Worm (Caenorhabditis elegans): Measurements from ENCODE around the gene best-23.

The best-23 gene

ce11 chrII:7907539-7907997, at the start of gene best-23:
best-23 (minus strand) TSS chrII:7907589.
- TF ChIP-seq ets-7 (tag; optimal IDR thresholded peaks at IDR 0.05) = no peak
- TF ChIP-seq B0310.2 (tag; optimal IDR thresholded peaks at IDR 0.05) = no peak
- TF ChIP-seq pes-1 (GFP tag; IDR thresholded peaks at IDR 0.05) = no peak
- TF ChIP-seq scrt-1 (GFP tag; IDR thresholded peaks at IDR 0.05) = no peak
- TF ChIP-seq tbx-11 (GFP tag; IDR thresholded peaks at IDR 0.05) = no peak
- no peak for TF ChIP-seq tra-4 (tag; optimal IDR thresholded peaks at IDR 0.05)
- TF ChIP-seq F13C5.2 (tag; optimal IDR thresholded peaks at IDR 0.05) = no peak
- no peak for TF ChIP-seq aly-1 (tag; optimal IDR thresholded peaks at IDR 0.05)
- TF ChIP-seq tbx-37 (GFP tag; conservative IDR thresholded peaks at IDR 0.05) = no peak
- no peak for TF ChIP-seq ceh-13 (GFP tag; optimal IDR thresholded peaks at IDR 0.05)
- TF ChIP-seq ama-1 (optimal IDR thresholded peaks at IDR 0.05) = no peak
- TF ChIP-seq hmbx-1 (tag; optimal IDR thresholded peaks at IDR 0.05) = no peak
- TF ChIP-seq sea-1 (GFP tag; conservative IDR thresholded peaks at IDR 0.05) = no peak
- TF ChIP-seq flt-1 (GFP tag; IDR thresholded peaks at IDR 0.05) = no peak
- TF ChIP-seq hmg-4 (GFP tag; optimal IDR thresholded peaks at IDR 0.05) = no peak

ce11 chrII:7955548-7955947, 48.2 kb upstream of the best-23 start:
- TF ChIP-seq F13C5.2 (tag; optimal IDR thresholded peaks at IDR 0.05) (no peak), hnd-1 (tag; optimal IDR thresholded peaks at IDR 0.05) (no peak), hmg-4 (GFP tag; optimal IDR thresholded peaks at IDR 0.05) (no peak), ama-1 (optimal IDR thresholded peaks at IDR 0.05) (no peak), scrt-1 (GFP tag; IDR thresholded peaks at IDR 0.05) (no peak), aly-1 (tag; optimal IDR thresholded peaks at IDR 0.05) (no peak), ceh-36 (tag; optimal IDR thresholded peaks at IDR 0.05) (no peak), hmbx-1 (tag; optimal IDR thresholded peaks at IDR 0.05) (no peak), sea-1 (GFP tag; conservative IDR thresholded peaks at IDR 0.05) (no peak)

ce11 chrII:7948278-7948677, 40.9 kb upstream of the best-23 start:
- TF ChIP-seq F13C5.2 (tag; optimal IDR thresholded peaks at IDR 0.05) (no peak), B0310.2 (tag; optimal IDR thresholded peaks at IDR 0.05) (no peak), flt-1 (GFP tag; IDR thresholded peaks at IDR 0.05) (no peak)

ce11 chrII:7946830-7947425, 39.5 kb upstream of the best-23 start, which contains the start of gene ZK669.5:
ZK669.5 (minus strand) TSS chrII:7946880.
- no peak for TF ChIP-seq scrt-1 (GFP tag; IDR thresholded peaks at IDR 0.05)
- no peak for TF ChIP-seq flt-1 (GFP tag; IDR thresholded peaks at IDR 0.05)
- TF ChIP-seq F13C5.2 (tag; optimal IDR thresholded peaks at IDR 0.05) = no peak
- no peak for TF ChIP-seq hnd-1 (tag; optimal IDR thresholded peaks at IDR 0.05)
- no peak for TF ChIP-seq ets-7 (tag; optimal IDR thresholded peaks at IDR 0.05)
- TF ChIP-seq ama-1 (optimal IDR thresholded peaks at IDR 0.05) = no peak
- no peak for TF ChIP-seq hmbx-1 (tag; optimal IDR thresholded peaks at IDR 0.05)
- no peak for TF ChIP-seq hmg-4 (GFP tag; optimal IDR thresholded peaks at IDR 0.05)
- TF ChIP-seq ceh-36 (tag; optimal IDR thresholded peaks at IDR 0.05) = no peak
- TF ChIP-seq tbx-37 (GFP tag; conservative IDR thresholded peaks at IDR 0.05) = no peak
- TF ChIP-seq sea-1 (GFP tag; conservative IDR thresholded peaks at IDR 0.05) = no peak
- no peak for TF ChIP-seq tra-4 (tag; optimal IDR thresholded peaks at IDR 0.05)
- no peak for TF ChIP-seq B0310.2 (tag; optimal IDR thresholded peaks at IDR 0.05)
- no peak for TF ChIP-seq ceh-13 (GFP tag; optimal IDR thresholded peaks at IDR 0.05)
- no peak for TF ChIP-seq pes-1 (GFP tag; IDR thresholded peaks at IDR 0.05)
- no peak for TF ChIP-seq aly-1 (tag; optimal IDR thresholded peaks at IDR 0.05)
- no peak for TF ChIP-seq tbx-11 (GFP tag; IDR thresholded peaks at IDR 0.05)

ce11 chrII:7945168-7945567, 37.8 kb upstream of the best-23 start, which contains the start of gene dbt-1:
dbt-1 (minus strand) TSS chrII:7945206.
- TF ChIP-seq F13C5.2 (tag; optimal IDR thresholded peaks at IDR 0.05) (peak; percentile 3), flt-1 (GFP tag; IDR thresholded peaks at IDR 0.05) (no peak)

- TF ChIP-seq tbx-11 (GFP tag; IDR thresholded peaks at IDR 0.05) = no peak
- no peak for TF ChIP-seq scrt-1 (GFP tag; IDR thresholded peaks at IDR 0.05)
- no peak for TF ChIP-seq flt-1 (GFP tag; IDR thresholded peaks at IDR 0.05)
- TF ChIP-seq hmbx-1 (tag; optimal IDR thresholded peaks at IDR 0.05) = no peak
- TF ChIP-seq sea-1 (GFP tag; conservative IDR thresholded peaks at IDR 0.05) = no peak
- no peak for TF ChIP-seq B0310.2 (tag; optimal IDR thresholded peaks at IDR 0.05)
- no peak for TF ChIP-seq aly-1 (tag; optimal IDR thresholded peaks at IDR 0.05)
- TF ChIP-seq tra-4 (tag; optimal IDR thresholded peaks at IDR 0.05) = no peak
Observed at ce11 chrII:7944333-7944744, 37.0 kb upstream of the best-23 start.

- TF ChIP-seq ceh-13 (GFP tag; optimal IDR thresholded peaks at IDR 0.05) = no peak
- no peak for TF ChIP-seq sea-1 (GFP tag; conservative IDR thresholded peaks at IDR 0.05)
- TF ChIP-seq aly-1 (tag; optimal IDR thresholded peaks at IDR 0.05) = no peak
- TF ChIP-seq scrt-1 (GFP tag; IDR thresholded peaks at IDR 0.05) = no peak
- no peak for TF ChIP-seq tra-4 (tag; optimal IDR thresholded peaks at IDR 0.05)
- TF ChIP-seq ama-1 (optimal IDR thresholded peaks at IDR 0.05) = no peak
- TF ChIP-seq ets-7 (tag; optimal IDR thresholded peaks at IDR 0.05) = no peak
- no peak for TF ChIP-seq F13C5.2 (tag; optimal IDR thresholded peaks at IDR 0.05)
- TF ChIP-seq tbx-37 (GFP tag; conservative IDR thresholded peaks at IDR 0.05) = no peak
- TF ChIP-seq pes-1 (GFP tag; IDR thresholded peaks at IDR 0.05) = no peak
- no peak for TF ChIP-seq B0310.2 (tag; optimal IDR thresholded peaks at IDR 0.05)
- no peak for TF ChIP-seq ceh-36 (tag; optimal IDR thresholded peaks at IDR 0.05)
- no peak for TF ChIP-seq hmg-4 (GFP tag; optimal IDR thresholded peaks at IDR 0.05)
- TF ChIP-seq tbx-11 (GFP tag; IDR thresholded peaks at IDR 0.05) = no peak
- no peak for TF ChIP-seq flt-1 (GFP tag; IDR thresholded peaks at IDR 0.05)
- TF ChIP-seq hnd-1 (tag; optimal IDR thresholded peaks at IDR 0.05) = no peak
- no peak for TF ChIP-seq hmbx-1 (tag; optimal IDR thresholded peaks at IDR 0.05)
Observed at ce11 chrII:7940848-7941247, 33.5 kb upstream of the best-23 start, which contains the start of gene ZK669.3. ZK669.3 (plus strand) TSS chrII:7941148.

ce11 chrII:7938078-7938477, 30.7 kb upstream of the best-23 start, which contains the start of gene ZK669.2:
ZK669.2 (minus strand) TSS chrII:7938178.
- TF ChIP-seq ceh-36 (tag; optimal IDR thresholded peaks at IDR 0.05) (no peak), sea-1 (GFP tag; conservative IDR thresholded peaks at IDR 0.05) (no peak), scrt-1 (GFP tag; IDR thresholded peaks at IDR 0.05) (no peak), F13C5.2 (tag; optimal IDR thresholded peaks at IDR 0.05) (no peak), ceh-13 (GFP tag; optimal IDR thresholded peaks at IDR 0.05) (no peak), tbx-37 (GFP tag; conservative IDR thresholded peaks at IDR 0.05) (no peak), ets-7 (tag; optimal IDR thresholded peaks at IDR 0.05) (no peak), tbx-11 (GFP tag; IDR thresholded peaks at IDR 0.05) (no peak), flt-1 (GFP tag; IDR thresholded peaks at IDR 0.05) (no peak), hnd-1 (tag; optimal IDR thresholded peaks at IDR 0.05) (no peak), tra-4 (tag; optimal IDR thresholded peaks at IDR 0.05) (no peak)
